Fruit fly (Drosophila melanogaster) whole organism, embryonic: ENCODE data around the gene CG5966.

ENCODE experiments used
- Bgb ChIP-seq: fragments of 200-800 bp; sonication (Bioruptor generic); IDR thresholded peaks from 2 replicates; pipeline ENCODE4 v1.3.6; 2022; ENCODE audit warnings: missing biosample characterization, missing genetic modification characterization; ENCODE audit not compliant: partially characterized antibody
- CG10431 ChIP-seq: fragments of 200-800 bp; sonication (Bioruptor generic); optimal IDR thresholded peaks from 3 replicates; lab custom pipeline; 2018; ENCODE audit warnings: missing biosample characterization, mild to moderate bottlenecking, missing genetic modification characterization
- CG10654 ChIP-seq: fragments of 200-800 bp; sonication (Bioruptor generic); optimal IDR thresholded peaks from 2 replicates; lab custom pipeline; 2016; ENCODE audit warnings: missing biosample characterization, missing genetic modification characterization
- CG12236 ChIP-seq: fragments of 200-800 bp; sonication (Bioruptor generic); optimal IDR thresholded peaks from 2 replicates; lab custom pipeline; 2016; ENCODE audit warnings: missing biosample characterization, missing genetic modification characterization
- CG12942 ChIP-seq: fragments of 200-800 bp; sonication (Bioruptor generic); optimal IDR thresholded peaks from 3 replicates; lab custom pipeline; 2016; ENCODE audit warnings: missing biosample characterization, missing genetic modification characterization
- CG15479 ChIP-seq: fragments of 200-800 bp; sonication (Bioruptor generic); optimal IDR thresholded peaks from 3 replicates; lab custom pipeline; 2019; ENCODE audit warnings: missing biosample characterization, mild to moderate bottlenecking, missing genetic modification characterization, moderate library complexity
- CG16813 ChIP-seq: fragments of 200-800 bp; sonication (Bioruptor generic); IDR thresholded peaks from 3 replicates; pipeline ENCODE4 v1.3.6; 2022; ENCODE audit warnings: missing biosample characterization, missing genetic modification characterization; ENCODE audit not compliant: partially characterized antibody
- CG1792 ChIP-seq: fragments of 200-800 bp; sonication (Bioruptor generic); optimal IDR thresholded peaks from 2 replicates; lab custom pipeline; 2016; ENCODE audit warnings: missing biosample characterization, missing genetic modification characterization
- CG30020 ChIP-seq: fragments of 200-800 bp; optimal IDR thresholded peaks from 2 replicates; lab custom pipeline; 2019; ENCODE audit warnings: missing biosample characterization, mild to moderate bottlenecking, missing genetic modification characterization, moderate library complexity
- CG31388 ChIP-seq: fragments of 200-800 bp; sonication (Bioruptor generic); optimal IDR thresholded peaks from 2 replicates; lab custom pipeline; 2016; ENCODE audit warnings: missing biosample characterization, missing genetic modification characterization
- CG3726 ChIP-seq: fragments of 200-800 bp; sonication (Bioruptor generic); IDR thresholded peaks from 3 replicates; pipeline ENCODE4, ENCODE4 v1.3.6; 2022; ENCODE audit warnings: missing biosample characterization, missing genetic modification characterization
- CG6272 ChIP-seq: fragments of 200-800 bp; sonication (Bioruptor generic); IDR thresholded peaks from 2 replicates; pipeline ENCODE4 v1.3.6; 2022; ENCODE audit warnings: missing biosample characterization, missing genetic modification characterization
- CG6683 ChIP-seq: fragments of 200-800 bp; sonication (Bioruptor generic); optimal IDR thresholded peaks from 2 replicates; lab custom pipeline; 2017; ENCODE audit warnings: missing biosample characterization, mild to moderate bottlenecking, missing genetic modification characterization, missing genetic modification reagents
- CG8290 ChIP-seq, 3 experiments: fragments of 200-800 bp; sonication (Bioruptor generic); optimal IDR thresholded peaks; 2 replicates each; lab custom pipeline; 2016 to 2019; ENCODE audit warnings: missing biosample characterization in 3 of 3, missing genetic modification characterization in 3 of 3, mild to moderate bottlenecking in 2 of 3, moderate library complexity in 1 of 3
- Chrac-16 ChIP-seq: fragments of 200-800 bp; sonication (Bioruptor generic); optimal IDR thresholded peaks from 3 replicates; lab custom pipeline; 2016; ENCODE audit warnings: missing biosample characterization, missing genetic modification characterization
- D ChIP-seq, 2 experiments: fragments of 200-800 bp in 1 of 2; fragments of >200 bp in 1 of 2; sonication (Bioruptor generic) in 1 of 2; optimal IDR thresholded peaks; 2 replicates in 1 of 2; 3 replicates in 1 of 2; lab custom pipeline; 2017; ENCODE audit warnings: mild to moderate bottlenecking in 1 of 2, missing biosample characterization in 1 of 2, missing genetic modification characterization in 1 of 2, missing genetic modification reagents in 1 of 2
- D19A ChIP-seq: fragments of 200-800 bp; optimal IDR thresholded peaks from 3 replicates; lab custom pipeline; 2019; ENCODE audit warnings: missing biosample characterization, mild to moderate bottlenecking, missing genetic modification characterization, moderate library complexity
- Doc2 ChIP-seq: fragments of 200-800 bp; sonication (Bioruptor generic); IDR thresholded peaks from 2 replicates; pipeline ENCODE4 v1.3.6; 2022; ENCODE audit warnings: missing biosample characterization, missing genetic modification characterization
- Drgx ChIP-seq: fragments of 200-800 bp; sonication (Bioruptor generic); IDR thresholded peaks from 2 replicates; pipeline ENCODE4 v1.3.6; 2022; ENCODE audit warnings: missing biosample characterization, missing genetic modification characterization
- ERR ChIP-seq: fragments of 200-800 bp; sonication (Bioruptor generic); optimal IDR thresholded peaks from 2 replicates; lab custom pipeline; 2016; ENCODE audit warnings: missing biosample characterization, missing genetic modification characterization
- HLHmδ ChIP-seq: fragments of 200-800 bp; sonication (Bioruptor generic); optimal IDR thresholded peaks from 2 replicates; lab custom pipeline; 2018; ENCODE audit warnings: missing biosample characterization, mild to moderate bottlenecking, missing genetic modification characterization, moderate library complexity
- Oli ChIP-seq: fragments of 200-800 bp; sonication (Bioruptor generic); optimal IDR thresholded peaks from 2 replicates; lab custom pipeline; 2018; ENCODE audit warnings: missing biosample characterization, mild to moderate bottlenecking, missing genetic modification characterization, moderate library complexity
- Ravus ChIP-seq: fragments of 200-800 bp; sonication (Bioruptor generic); IDR thresholded peaks from 2 replicates; pipeline ENCODE4 v1.3.6; 2022; ENCODE audit warnings: missing biosample characterization, missing genetic modification characterization
- Six4 ChIP-seq: fragments of 200-800 bp; sonication (Bioruptor generic); optimal IDR thresholded peaks from 2 replicates; lab custom pipeline; 2016; ENCODE audit warnings: missing biosample characterization, missing genetic modification characterization
- Sox100B ChIP-seq: fragments of 200-800 bp; sonication (Bioruptor generic); optimal IDR thresholded peaks from 3 replicates; lab custom pipeline; 2018; ENCODE audit warnings: missing biosample characterization, mild to moderate bottlenecking, missing genetic modification characterization
- ap ChIP-seq: fragments of 200-800 bp; sonication (Bioruptor generic); IDR thresholded peaks from 2 replicates; pipeline ENCODE4 v1.3.6; 2022; ENCODE audit warnings: missing biosample characterization, missing genetic modification characterization
- bsh ChIP-seq, 2 experiments: fragments of 200-800 bp; sonication (Bioruptor generic); optimal IDR thresholded peaks; 2 replicates each; lab custom pipeline; 2017 to 2018; ENCODE audit warnings: mild to moderate bottlenecking in 2 of 2, missing biosample characterization in 2 of 2, missing genetic modification characterization in 2 of 2, moderate library complexity in 1 of 2
- cad ChIP-seq: fragments of >200 bp; optimal IDR thresholded peaks from 2 replicates; lab custom pipeline; 2017; ENCODE audit warnings: missing biosample characterization, missing genetic modification characterization
- caup ChIP-seq: fragments of 200-800 bp; sonication (Bioruptor generic); optimal IDR thresholded peaks from 3 replicates; lab custom pipeline; 2017; ENCODE audit warnings: missing biosample characterization, mild to moderate bottlenecking, missing genetic modification characterization, moderate library complexity; ENCODE audit not compliant: severe bottlenecking
- chn ChIP-seq: fragments of 200-800 bp; sonication (Bioruptor generic); optimal IDR thresholded peaks from 2 replicates; lab custom pipeline; 2016; ENCODE audit warnings: missing biosample characterization, missing genetic modification characterization
- crc ChIP-seq: fragments of 200-800 bp; sonication (Bioruptor generic); optimal IDR thresholded peaks from 2 replicates; lab custom pipeline; 2016; ENCODE audit warnings: missing biosample characterization, missing genetic modification characterization
- croc ChIP-seq: fragments of 200-800 bp; sonication (Bioruptor generic); conservative IDR thresholded peaks from 3 replicates; pipeline ENCODE4 v1.3.6; 2022; ENCODE audit warnings: missing biosample characterization, missing genetic modification characterization
- crp ChIP-seq, 2 experiments: fragments of 200-800 bp; sonication (Bioruptor generic); optimal IDR thresholded peaks; 2 replicates in 1 of 2; 3 replicates in 1 of 2; lab custom pipeline; 2017; ENCODE audit warnings: missing biosample characterization in 2 of 2, missing genetic modification characterization in 2 of 2, mild to moderate bottlenecking in 1 of 2, moderate library complexity in 1 of 2
- da ChIP-seq: fragments of 200-800 bp; sonication (Bioruptor generic); optimal IDR thresholded peaks from 2 replicates; lab custom pipeline; 2016; ENCODE audit warnings: missing biosample characterization, missing genetic modification characterization
- danr ChIP-seq: fragments of 200-800 bp; sonication (Bioruptor generic); IDR thresholded peaks from 2 replicates; pipeline ENCODE4 v1.3.6; 2022; ENCODE audit warnings: missing biosample characterization, missing genetic modification characterization
- gce ChIP-seq: fragments of 200-800 bp; sonication (Bioruptor generic); IDR thresholded peaks from 3 replicates; pipeline ENCODE4 v1.3.6; 2022; ENCODE audit warnings: missing biosample characterization, missing genetic modification characterization
- gcm2 ChIP-seq: fragments of 200-800 bp; sonication (Bioruptor generic); optimal IDR thresholded peaks from 2 replicates; lab custom pipeline; 2016; ENCODE audit warnings: missing biosample characterization, missing genetic modification characterization
- ham ChIP-seq: fragments of 200-800 bp; sonication (Bioruptor generic); IDR thresholded peaks from 2 replicates; pipeline ENCODE4 v1.3.6; 2022; ENCODE audit warnings: missing biosample characterization, missing genetic modification characterization
- hkb ChIP-seq, 2 experiments: fragments of 200-800 bp in 1 of 2; fragments of >200 bp in 1 of 2; sonication (Bioruptor generic) in 1 of 2; IDR thresholded peaks in 1 of 2; optimal IDR thresholded peaks in 1 of 2; 2 replicates each; pipeline versions ENCODE4 v1.3.6 to Lab custom; 2017 to 2022; ENCODE audit warnings: missing biosample characterization in 1 of 2, missing genetic modification characterization in 1 of 2
- knrl ChIP-seq: fragments of 200-800 bp; sonication (Bioruptor generic); IDR thresholded peaks from 3 replicates; pipeline ENCODE4 v1.3.6; 2022; ENCODE audit warnings: missing biosample characterization, missing genetic modification characterization; ENCODE audit not compliant: partially characterized antibody
- lilli ChIP-seq: fragments of 200-800 bp; sonication (Bioruptor generic); optimal IDR thresholded peaks from 3 replicates; lab custom pipeline; 2016; ENCODE audit warnings: missing biosample characterization, missing genetic modification characterization
- onecut ChIP-seq: fragments of 200-800 bp; sonication (Bioruptor generic); IDR thresholded peaks from 2 replicates; pipeline ENCODE4 v1.3.6; 2022; ENCODE audit warnings: missing biosample characterization, missing genetic modification characterization
- otp ChIP-seq: fragments of 200-800 bp; sonication (Bioruptor generic); IDR thresholded peaks from 3 replicates; pipeline ENCODE4, ENCODE4 v1.3.6; 2022; ENCODE audit warnings: missing biosample characterization, missing genetic modification characterization
- schlank ChIP-seq: fragments of 200-800 bp; sonication (Bioruptor generic); optimal IDR thresholded peaks from 2 replicates; lab custom pipeline; 2018; ENCODE audit warnings: missing biosample characterization, mild to moderate bottlenecking, missing genetic modification characterization
- sisA ChIP-seq: fragments of 200-800 bp; sonication (Bioruptor generic); IDR thresholded peaks from 2 replicates; pipeline ENCODE4 v1.3.6; 2022; ENCODE audit warnings: missing biosample characterization, missing genetic modification characterization
- slbo ChIP-seq: fragments of 200-800 bp; sonication (Bioruptor generic); IDR thresholded peaks from 2 replicates; pipeline ENCODE4 v1.3.6; 2022; ENCODE audit warnings: missing biosample characterization, missing genetic modification characterization
- sqz ChIP-seq: fragments of 200-800 bp; sonication (Bioruptor generic); optimal IDR thresholded peaks from 3 replicates; lab custom pipeline; 2018; ENCODE audit warnings: missing biosample characterization, mild to moderate bottlenecking, missing genetic modification characterization
- trh ChIP-seq: fragments of 200-800 bp; sonication (Bioruptor generic); optimal IDR thresholded peaks from 2 replicates; lab custom pipeline; 2016; ENCODE audit warnings: missing biosample characterization, missing genetic modification characterization
- wor ChIP-seq: fragments of 200-800 bp; sonication (Bioruptor generic); IDR thresholded peaks from 2 replicates; pipeline ENCODE4 v1.3.6; 2022; ENCODE audit warnings: missing biosample characterization, missing genetic modification characterization

CG5966 gene

DNA sequence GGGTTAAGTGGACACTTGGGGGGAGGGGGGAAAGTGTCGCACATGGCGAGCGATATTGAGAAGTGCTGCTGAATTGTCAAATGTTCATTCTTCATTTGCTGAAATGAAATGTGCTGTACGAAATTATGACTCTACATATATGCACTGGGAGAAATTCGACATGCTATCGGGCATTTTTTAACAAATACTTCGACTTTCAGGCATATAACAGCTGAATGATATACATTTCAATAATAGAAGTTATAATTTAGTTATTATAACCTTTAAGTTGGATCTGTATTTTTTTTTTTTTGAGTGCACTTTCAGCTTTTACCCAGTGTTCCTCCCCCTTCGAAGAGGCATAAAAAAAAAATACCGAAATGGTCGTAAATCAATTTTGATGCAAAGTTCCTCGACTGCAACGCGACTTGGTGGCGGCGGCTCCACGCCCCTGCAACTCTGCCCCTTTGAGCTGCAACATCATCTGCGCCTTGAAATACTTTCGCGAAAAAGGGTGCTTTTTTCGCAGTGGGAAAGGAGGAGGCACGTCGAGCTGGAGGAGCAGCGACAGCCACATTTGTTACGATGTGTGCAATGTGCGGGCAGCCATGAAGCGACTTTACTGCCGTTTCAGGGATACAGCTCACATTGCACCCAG, 15.1 kb upstream of the CG5966 start (continued):
- no peak for TF ChIP-seq da (GFP tag; lab: Kevin White, UChicago)
- no peak for TF ChIP-seq gcm2 (GFP tag; lab: Kevin White, UChicago)
- TF ChIP-seq CG30020 (tag; lab: Kevin White, UChicago), result no peak
- TF ChIP-seq Oli (tag; lab: Kevin White, UChicago), result peak; percentile 47
- TF ChIP-seq croc (GFP tag; lab: Robert Waterston, UW), result no peak
- no peak for TF ChIP-seq cad (GFP tag; lab: Kevin White, UChicago)
- peak; percentile 9 for TF ChIP-seq Chrac-16 (GFP tag; lab: Kevin White, UChicago)
- no peak for TF ChIP-seq chn (GFP tag; lab: Kevin White, UChicago)
- no peak for TF ChIP-seq ERR
- TF ChIP-seq caup (GFP tag; lab: Kevin White, UChicago), result no peak
- no peak for TF ChIP-seq Six4 (GFP tag; lab: Kevin White, UChicago)
- TF ChIP-seq ham (GFP tag; lab: Robert Waterston, UW), result no peak
- TF ChIP-seq CG12236 (GFP tag; lab: Kevin White, UChicago), result no peak
- TF ChIP-seq ap (GFP tag; lab: Robert Waterston, UW), result no peak
- no peak for TF ChIP-seq crc (GFP tag; lab: Kevin White, UChicago)
- peak; percentile 5 for TF ChIP-seq sqz (GFP tag; lab: Kevin White, UChicago)
- peak; percentile 12 for TF ChIP-seq CG10654 (GFP tag; lab: Kevin White, UChicago)
- no peak for TF ChIP-seq CG6683 (GFP tag; lab: Kevin White, UChicago)
- TF ChIP-seq Doc2 (GFP tag; lab: Robert Waterston, UW), result no peak
- peak; percentile 57; the same call in 1 of the 2 replicates for TF ChIP-seq sisA (GFP tag; lab: Robert Waterston, UW)
- no peak for TF ChIP-seq CG16813 (GFP tag; lab: Robert Waterston, UW)
- no peak for TF ChIP-seq CG31388 (GFP tag; lab: Kevin White, UChicago)
- no peak for TF ChIP-seq Sox100B (GFP tag; lab: Kevin White, UChicago)
- no peak for TF ChIP-seq otp (GFP tag; lab: Robert Waterston, UW)
- no peak for TF ChIP-seq danr (GFP tag; lab: Robert Waterston, UW)
- no peak for TF ChIP-seq D19A (tag; lab: Kevin White, UChicago)
- TF ChIP-seq CG3726 (GFP tag; lab: Robert Waterston, UW), result no peak
- TF ChIP-seq bsh (GFP tag; optimal IDR thresholded peaks at IDR 0.05; lab: Kevin White, UChicago), result peak; percentile 28 to 72
- TF ChIP-seq CG6272 (GFP tag; lab: Robert Waterston, UW), result no peak
- no peak for TF ChIP-seq trh (GFP tag; lab: Kevin White, UChicago)
- TF ChIP-seq Drgx, result peak; percentile 46
- no peak for TF ChIP-seq hkb (optimal IDR thresholded peaks at IDR 0.05; lab: Kevin White, UChicago)
- peak; percentile 25; the same call in 1 of the 2 replicates for TF ChIP-seq hkb (GFP tag; IDR thresholded peaks at IDR 0.05; lab: Robert Waterston, UW)
- TF ChIP-seq CG15479 (GFP tag; lab: Kevin White, UChicago), result no peak
- no peak for TF ChIP-seq lilli (GFP tag; lab: Kevin White, UChicago)
- no peak for TF ChIP-seq Bgb (GFP tag; lab: Robert Waterston, UW)
- no peak for TF ChIP-seq HLHmδ (GFP tag; lab: Kevin White, UChicago)
- TF ChIP-seq knrl (GFP tag; lab: Robert Waterston, UW), result no peak
- TF ChIP-seq slbo (GFP tag; lab: Robert Waterston, UW), result peak; percentile 47
- TF ChIP-seq schlank (tag; lab: Kevin White, UChicago), result no peak
- TF ChIP-seq CG1792, result no peak
- TF ChIP-seq Ravus (GFP tag; lab: Robert Waterston, UW), result no peak; the same call in 1 of the 2 replicates
- TF ChIP-seq wor (GFP tag; lab: Robert Waterston, UW), result no peak
- TF ChIP-seq CG8290 (GFP tag; optimal IDR thresholded peaks at IDR 0.05; lab: Kevin White, UChicago), result no peak
- no peak for TF ChIP-seq CG8290 (tag; optimal IDR thresholded peaks at IDR 0.05; lab: Kevin White, UChicago)
- 0 out of 3 replicates have a peak, but pooled peaks have one; percentile 11 for TF ChIP-seq gce (GFP tag; lab: Robert Waterston, UW)
- no peak for TF ChIP-seq onecut (GFP tag; lab: Robert Waterston, UW)
- no peak for TF ChIP-seq crp (GFP tag; optimal IDR thresholded peaks at IDR 0.05; lab: Kevin White, UChicago)
- no peak for TF ChIP-seq CG12942 (GFP tag; lab: Kevin White, UChicago)
- no peak for TF ChIP-seq CG10431 (GFP tag; lab: Kevin White, UChicago)
- no peak for TF ChIP-seq D (optimal IDR thresholded peaks at IDR 0.05; lab: Kevin White, UChicago)
- TF ChIP-seq D (GFP tag; optimal IDR thresholded peaks at IDR 0.05; lab: Kevin White, UChicago), result no peak
